Fruit fly (Drosophila melanogaster): ENCODE data around the gene cype.

DNA sequence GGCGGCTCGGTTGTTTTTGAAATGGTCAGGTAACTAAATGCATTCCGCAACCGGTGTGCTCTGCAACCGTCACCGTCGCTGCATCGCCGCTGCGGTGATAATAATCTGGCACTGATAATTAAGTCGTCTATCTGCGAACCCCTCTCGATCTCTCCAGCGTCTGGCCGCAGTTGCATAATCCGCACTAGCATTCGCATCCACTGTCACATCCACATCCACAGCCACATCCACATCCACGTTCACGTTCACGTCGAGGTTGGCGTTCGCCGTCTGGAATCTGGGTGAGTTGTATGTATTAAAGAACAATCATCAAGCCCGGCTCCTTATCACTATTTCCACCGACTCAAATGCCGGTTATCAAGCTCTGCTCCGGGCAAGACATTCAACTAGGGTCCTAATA, 5.5 kb downstream of the cype start:
- TF ChIP-seq CG1620 (GFP tag; optimal IDR thresholded peaks at IDR 0.05) (no peak), CG12768 (GFP tag; optimal IDR thresholded peaks at IDR 0.05) (no peak)

Data from whole organism, adult.